Fruit fly (Drosophila melanogaster): ENCODE results near the gene CG33253.

CG33253 gene

DNA sequence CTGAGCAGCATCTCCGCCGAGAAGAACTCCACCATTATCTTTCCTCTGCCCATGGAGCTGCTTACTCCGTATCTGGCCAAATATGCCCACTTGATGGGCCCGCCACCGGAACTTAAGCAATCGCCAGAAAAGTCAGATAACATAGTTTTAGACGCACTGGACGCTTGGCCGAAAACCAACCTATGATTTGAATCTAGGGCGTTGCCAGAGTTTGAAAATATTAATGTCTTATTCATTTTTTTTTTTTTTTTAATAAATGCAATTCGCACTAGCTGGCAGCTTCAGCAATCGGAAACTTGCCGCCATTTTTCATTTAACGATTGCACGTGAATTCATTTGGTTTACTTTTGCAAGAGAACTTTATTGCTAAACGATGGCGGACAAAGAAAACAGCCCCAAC lies 6.7 kb downstream of the CG33253 start, which contains the start of gene HP1D3csd (continued):
- no peak for TF ChIP-seq Dip3 (GFP tag; optimal IDR thresholded peaks at IDR 0.05)
- peak; percentile 61 for TF ChIP-seq sens (GFP tag)
- no peak for TF ChIP-seq CG6689 (GFP tag; IDR thresholded peaks at IDR 0.05)
- no peak for TF ChIP-seq Kr (GFP tag; optimal IDR thresholded peaks at IDR 0.05)
- 0 out of 2 replicates have a peak, but pooled peaks have one; percentile 14 for TF ChIP-seq MBD-R2 (GFP tag; IDR thresholded peaks at IDR 0.05)
- peak; percentile 94 for TF ChIP-seq CG17359 (tag; optimal IDR thresholded peaks at IDR 0.05)
- TF ChIP-seq Xrp1 (GFP tag; IDR thresholded peaks at IDR 0.05), result no peak
- TF ChIP-seq gcm (GFP tag; optimal IDR thresholded peaks at IDR 0.05), result no peak
- peak; percentile 9 for TF ChIP-seq pzg (GFP tag; optimal IDR thresholded peaks at IDR 0.05)
- TF ChIP-seq Pdp1 (GFP tag; optimal IDR thresholded peaks at IDR 0.05), result peak in 1 of 2 experiments; percentile 38
- TF ChIP-seq vvl (GFP tag; IDR thresholded peaks at IDR 0.05), result peak; percentile 65; the same call in 1 of the 2 replicates

- TF ChIP-seq CG4360 (GFP tag; IDR thresholded peaks at IDR 0.05) (no peak), Elba2 (GFP tag; optimal IDR thresholded peaks at IDR 0.05) (peak; percentile 82), insv (GFP tag; optimal IDR thresholded peaks at IDR 0.05) (peak in 1 of 2 experiments; percentile 68)
Measured at dm6 chrX:19191050-19191449, 7.8 kb downstream of the CG33253 start.

- TF ChIP-seq CG16813 (GFP tag; IDR thresholded peaks at IDR 0.05; ENCODE audit: partially characterized antibody) (peak; percentile 51), D19A (tag; optimal IDR thresholded peaks at IDR 0.05) (peak; percentile 36), CG6791 (GFP tag; IDR thresholded peaks at IDR 0.05; ENCODE audit: partially characterized antibody) (peak; percentile 46; the same call in 1 of the 3 replicates), nerfin-2 (GFP tag; IDR thresholded peaks at IDR 0.05; ENCODE audit: partially characterized antibody) (0 out of 2 replicates have a peak, but pooled peaks have one; percentile 32), CG14860 (GFP tag; IDR thresholded peaks at IDR 0.05; ENCODE audit: partially characterized antibody) (peak; percentile 53; the same call in 1 of the 3 replicates), hbn (GFP tag; IDR thresholded peaks at IDR 0.05; ENCODE audit: partially characterized antibody) (no peak), HLH4C (GFP tag; IDR thresholded peaks at IDR 0.05; ENCODE audit: partially characterized antibody) (0 out of 3 replicates have a peak, but pooled peaks have one; percentile 41), mld (GFP tag; IDR thresholded peaks at IDR 0.05; ENCODE audit: partially characterized antibody) (no peak), Hr39 (optimal IDR thresholded peaks at IDR 0.05) (no peak), Sox100B (GFP tag; optimal IDR thresholded peaks at IDR 0.05) (no peak)
Measured at dm6 chrX:19191597-19191996, 8.4 kb downstream of the CG33253 start.

DNA sequence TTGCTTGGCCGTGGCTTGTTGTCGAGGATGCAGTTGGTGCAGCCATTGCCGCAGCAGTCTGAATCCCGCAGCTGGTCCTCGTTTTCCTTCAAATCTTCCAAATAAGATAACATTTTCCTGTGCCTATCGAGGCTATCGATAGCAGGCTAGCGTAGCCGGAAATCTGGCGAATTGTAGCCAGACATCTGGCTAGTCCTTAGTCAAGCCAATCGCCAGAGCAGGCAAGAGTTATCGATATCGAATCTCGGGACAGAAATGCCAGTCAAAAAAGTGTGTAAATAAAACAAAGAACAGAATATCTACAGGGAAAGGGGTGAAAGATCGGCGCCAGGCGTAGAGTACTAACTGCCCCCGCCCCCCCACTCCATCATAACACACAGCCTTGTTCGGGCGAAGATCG lies 10.1 kb downstream of the CG33253 start, which contains the start of the genes CG7914 and CG14194:
CG7914 (minus strand) TSS at position 113 of the 400 bp plus-strand sequence.
CG14194 (plus strand) TSS at position 220 of the 400 bp plus-strand sequence.
- no peak for TF ChIP-seq psq (GFP tag; optimal IDR thresholded peaks at IDR 0.05)
- peak; percentile 1 for TF ChIP-seq Sin3A (optimal IDR thresholded peaks at IDR 0.05)
- peak; percentile 12 for TF ChIP-seq NfI (GFP tag; optimal IDR thresholded peaks at IDR 0.05)
- peak; percentile 96 for TF ChIP-seq HLH4C (GFP tag; IDR thresholded peaks at IDR 0.05; ENCODE audit: partially characterized antibody)
- TF ChIP-seq CG18619 (GFP tag; optimal IDR thresholded peaks at IDR 0.05), result no peak
- no peak for TF ChIP-seq CG7786 (GFP tag; optimal IDR thresholded peaks at IDR 0.05)
- peak; percentile 24 for TF ChIP-seq gfzf (GFP tag; optimal IDR thresholded peaks at IDR 0.05)
- no peak for TF ChIP-seq B-H1 (GFP tag; IDR thresholded peaks at IDR 0.05)
- no peak for TF ChIP-seq Gsc (GFP tag; IDR thresholded peaks at IDR 0.05)
- peak; percentile 22 for TF ChIP-seq phol (tag; optimal IDR thresholded peaks at IDR 0.05)
- TF ChIP-seq maf-S (GFP tag; optimal IDR thresholded peaks at IDR 0.05), result no peak
- peak; percentile 91 for TF ChIP-seq CG6791 (GFP tag; IDR thresholded peaks at IDR 0.05; ENCODE audit: partially characterized antibody)
- no peak for TF ChIP-seq zen (tag; optimal IDR thresholded peaks at IDR 0.05)
- peak; percentile 27 for TF ChIP-seq Ets97D (GFP tag; optimal IDR thresholded peaks at IDR 0.05)
- TF ChIP-seq jumu (GFP tag; optimal IDR thresholded peaks at IDR 0.05), result no peak
- no peak for TF ChIP-seq wor (GFP tag; IDR thresholded peaks at IDR 0.05)
- TF ChIP-seq NC2α (GFP tag; optimal IDR thresholded peaks at IDR 0.05), result no peak
- no peak for TF ChIP-seq salm (tag; optimal IDR thresholded peaks at IDR 0.05)
- peak; percentile 3 for TF ChIP-seq CG10267 (tag; optimal IDR thresholded peaks at IDR 0.05)
- TF ChIP-seq CG14860 (GFP tag; IDR thresholded peaks at IDR 0.05; ENCODE audit: partially characterized antibody), result peak; percentile 86
- no peak for TF ChIP-seq CG10565 (GFP tag; optimal IDR thresholded peaks at IDR 0.05)
- peak; percentile 86 for TF ChIP-seq hb (GFP tag; IDR thresholded peaks at IDR 0.05; ENCODE audit: partially characterized antibody)
- no peak for TF ChIP-seq dati (GFP tag; IDR thresholded peaks at IDR 0.05)
- no peak for TF ChIP-seq NK7.1 (GFP tag; optimal IDR thresholded peaks at IDR 0.05)
- no peak for TF ChIP-seq CG31441 (GFP tag; IDR thresholded peaks at IDR 0.05)

Measured in whole organism, embryonic.